Worm (Caenorhabditis elegans): ENCODE data around the gene best-14.
A peak's percentile ranks its signal among the peaks of the same experiment; 100 is the strongest.

best-14 gene

ce11 chrV:10564140-10564539 is 6.4 kb downstream of the best-14 start:
- TF ChIP-seq nhr-25 (tag; optimal IDR thresholded peaks at IDR 0.05; ENCODE audit: borderline replicate concordance, insufficient read depth) (no peak), T20F7.1 (GFP tag; optimal IDR thresholded peaks at IDR 0.05) (no peak), zip-2 (tag; optimal IDR thresholded peaks at IDR 0.05) (no peak), aha-1 (tag) (peak; percentile 73), ceh-32 (tag; optimal IDR thresholded peaks at IDR 0.05; ENCODE audit: poor library complexity) (no peak), ztf-7 (tag; optimal IDR thresholded peaks at IDR 0.05) (no peak), set-16 (GFP tag; IDR thresholded peaks at IDR 0.05) (no peak), F10B5.3 (tag; optimal IDR thresholded peaks at IDR 0.05) (no peak), ZK546.5 (tag; optimal IDR thresholded peaks at IDR 0.05) (no peak), mdt-29 (GFP tag; IDR thresholded peaks at IDR 0.05) (no peak), nhr-28 (tag; optimal IDR thresholded peaks at IDR 0.05) (peak; percentile 37), F37D6.2 (tag; optimal IDR thresholded peaks at IDR 0.05) (no peak), hlh-11 (tag; optimal IDR thresholded peaks at IDR 0.05) (peak; percentile 9)

- no peak for TF ChIP-seq zag-1 (tag; optimal IDR thresholded peaks at IDR 0.05)
- TF ChIP-seq nhr-11 (tag; optimal IDR thresholded peaks at IDR 0.05) = no peak
- no peak for TF ChIP-seq T26A8.4 (GFP tag; IDR thresholded peaks at IDR 0.05)
- no peak for TF ChIP-seq lsy-2 (tag; optimal IDR thresholded peaks at IDR 0.05)
- no peak for TF ChIP-seq Y5F2A.4 (GFP tag; optimal IDR thresholded peaks at IDR 0.05)
- TF ChIP-seq daf-16 (GFP tag; optimal IDR thresholded peaks at IDR 0.05) = no peak
- TF ChIP-seq daf-16 (tag; optimal IDR thresholded peaks at IDR 0.05) = peak; percentile 80
- TF ChIP-seq nhr-6 (tag; optimal IDR thresholded peaks at IDR 0.05) = no peak
- no peak for TF ChIP-seq Y75B8A.6 (GFP tag; IDR thresholded peaks at IDR 0.05)
- TF ChIP-seq madf-9 (GFP tag; conservative IDR thresholded peaks at IDR 0.05) = no peak
- no peak for TF ChIP-seq lim-7 (GFP tag; IDR thresholded peaks at IDR 0.05)
- TF ChIP-seq fos-1 (tag; optimal IDR thresholded peaks at IDR 0.05) = no peak
- TF ChIP-seq dve-1 (tag; optimal IDR thresholded peaks at IDR 0.05; ENCODE audit: insufficient read depth) = peak; percentile 8
- peak; percentile 57 for TF ChIP-seq dmd-6 (GFP tag; IDR thresholded peaks at IDR 0.05)
- no peak for TF ChIP-seq mep-1 (tag; optimal IDR thresholded peaks at IDR 0.05)
- peak; percentile 13 for TF ChIP-seq hlh-11 (tag; optimal IDR thresholded peaks at IDR 0.05)
- no peak for TF ChIP-seq aly-2 (tag; optimal IDR thresholded peaks at IDR 0.05)
- no peak for TF ChIP-seq F37D6.2 (tag; optimal IDR thresholded peaks at IDR 0.05)
- no peak for TF ChIP-seq ceh-44 (GFP tag; IDR thresholded peaks at IDR 0.05)
- no peak for TF ChIP-seq T20F7.1 (GFP tag; optimal IDR thresholded peaks at IDR 0.05)
- no peak for TF ChIP-seq pqm-1 (tag; optimal IDR thresholded peaks at IDR 0.05)
- no peak for TF ChIP-seq ceh-62 (tag; optimal IDR thresholded peaks at IDR 0.05)
- peak; percentile 8 for TF ChIP-seq nhr-77 (tag; optimal IDR thresholded peaks at IDR 0.05)
- no peak for TF ChIP-seq D1046.2 (GFP tag; IDR thresholded peaks at IDR 0.05)
- no peak for TF ChIP-seq hmg-1.1 (GFP tag; IDR thresholded peaks at IDR 0.05)
- TF ChIP-seq unc-62 (GFP tag; optimal IDR thresholded peaks at IDR 0.05 in 1 of 2) = peak in 1 of 2 experiments; percentile 33
- no peak for TF ChIP-seq unc-62 (tag; optimal IDR thresholded peaks at IDR 0.05)
- TF ChIP-seq nhr-10 (tag; optimal IDR thresholded peaks at IDR 0.05) = peak; percentile 3
These were observed 7.1 kb downstream of the best-14 start, which contains the start of gene cat-4 for ce11 chrV:10564830-10565365. Gene cat-4 (plus strand): TSS chrV:10564880.

ce11 chrV:10568496-10568895 is 10.7 kb downstream of the best-14 start:
- no peak for TF ChIP-seq nhr-102 (tag; optimal IDR thresholded peaks at IDR 0.05)
- no peak for TF ChIP-seq aly-2 (tag; optimal IDR thresholded peaks at IDR 0.05)
- TF ChIP-seq ces-1 (GFP tag; optimal IDR thresholded peaks at IDR 0.05) = no peak
- peak in 1 of 2 experiments; percentile 92 for TF ChIP-seq unc-62 (GFP tag; optimal IDR thresholded peaks at IDR 0.05 in 1 of 2)
- TF ChIP-seq unc-62 (tag; optimal IDR thresholded peaks at IDR 0.05) = no peak

Data from whole organism, L4 larva.